Worm (Caenorhabditis elegans): ENCODE results near the gene F22E5.11.
"Not testable (repeated sequence)": the region's sequence is repeated elsewhere in the genome, so short reads cannot be mapped to it uniquely, and the experiment has no call there.

DNA sequence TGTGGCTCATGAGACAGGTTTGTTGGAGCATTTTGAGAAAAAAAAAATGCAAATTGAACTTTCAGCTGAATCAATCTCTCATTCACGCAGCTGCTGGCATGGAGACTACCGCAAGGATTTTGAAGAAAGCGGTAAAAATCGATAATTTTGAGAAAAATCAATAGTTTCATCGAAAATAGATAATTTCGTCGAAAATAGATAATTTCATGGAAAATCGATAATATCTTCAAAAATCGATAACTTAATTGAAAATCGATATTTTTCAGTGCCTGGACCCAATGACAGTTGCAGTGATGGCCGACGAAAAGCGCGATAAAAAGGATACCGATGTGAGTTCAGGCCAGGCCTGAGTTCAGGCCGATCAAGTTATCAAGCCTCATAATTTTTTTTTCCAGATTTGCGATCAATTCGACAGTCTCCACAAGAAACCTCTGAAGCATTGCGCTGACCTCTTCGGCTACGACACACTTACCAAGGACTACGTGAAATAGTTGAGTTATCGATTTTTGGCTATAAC is 21.4 kb downstream of the F22E5.11 start, which contains the start of gene D2062.4:
- TF ChIP-seq pqm-1 (tag; optimal IDR thresholded peaks at IDR 0.05); unc-55 (GFP tag; optimal IDR thresholded peaks at IDR 0.05); ama-1 (optimal IDR thresholded peaks at IDR 0.05); ets-4 (tag; optimal IDR thresholded peaks at IDR 0.05); gmeb-2 (tag; optimal IDR thresholded peaks at IDR 0.05); lin-11 (tag; optimal IDR thresholded peaks at IDR 0.05); fkh-6 (tag; optimal IDR thresholded peaks at IDR 0.05); elt-2 (tag; optimal IDR thresholded peaks at IDR 0.05); madf-2 (tag; optimal IDR thresholded peaks at IDR 0.05): not testable (repeated sequence)
